Worm (Caenorhabditis elegans): ENCODE measurements around the gene frpr-10.

DNA sequence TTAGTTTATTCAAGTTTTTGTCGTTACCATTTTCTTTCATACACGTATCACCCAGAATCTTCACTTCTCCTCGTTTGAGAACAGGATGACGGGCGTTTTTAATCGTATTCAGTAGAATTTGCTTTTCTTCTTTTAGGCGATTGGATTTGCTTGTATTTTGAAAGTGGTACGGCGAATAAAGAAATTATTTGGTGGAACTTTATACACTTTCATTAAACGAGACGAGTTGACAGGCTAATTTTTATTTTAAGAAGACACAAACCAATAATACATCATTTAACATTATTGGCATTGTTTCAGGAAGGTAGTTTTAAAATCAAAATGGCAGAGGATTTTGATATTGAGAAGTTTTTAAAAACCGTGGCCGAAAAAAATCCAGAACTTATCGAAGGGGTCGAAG is 42.6 kb upstream of the frpr-10 start, which contains the start of gene C49H3.4:
- no peak for TF ChIP-seq fkh-6 (tag; optimal IDR thresholded peaks at IDR 0.05)
- no peak for TF ChIP-seq nhr-11 (tag; optimal IDR thresholded peaks at IDR 0.05)
- no peak for TF ChIP-seq ceh-48 (tag; optimal IDR thresholded peaks at IDR 0.05)
